Fruit fly (Drosophila melanogaster): ENCODE results near the gene Mst87F.

DNA sequence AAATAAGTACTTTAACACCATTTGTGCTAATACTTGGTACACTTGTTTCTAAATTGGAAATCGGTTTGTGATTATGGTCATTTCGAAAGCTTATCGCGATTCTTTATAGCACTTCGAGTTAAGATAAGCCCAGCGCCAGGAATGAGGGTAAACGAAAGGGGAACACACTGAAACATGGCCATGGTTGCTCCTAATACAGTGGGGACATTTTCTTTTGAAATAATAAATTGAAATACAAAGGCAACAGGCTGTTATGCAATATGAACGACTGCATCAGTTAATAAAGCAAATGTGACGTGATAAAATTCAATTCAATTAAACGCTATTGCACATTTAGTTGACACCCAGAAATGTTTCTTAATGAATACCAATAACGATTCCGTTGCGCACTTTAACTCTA, 44.4 kb downstream of the Mst87F start:
- no peak for TF ChIP-seq tj (GFP tag; optimal IDR thresholded peaks at IDR 0.05)
- TF ChIP-seq cnc (optimal IDR thresholded peaks at IDR 0.05): no peak
- no peak for TF ChIP-seq bab1 (GFP tag; optimal IDR thresholded peaks at IDR 0.05)
